Worm (Caenorhabditis elegans) whole organism, midembryonic: ENCODE measurements around the gene svh-1.

Experiments
- T22C8.4 ChIP-seq: fragments of 200-800 bp; sonication (Bioruptor generic); IDR thresholded peaks from 2 replicates; pipeline ENCODE4 v1.3.6; 2022; ENCODE audit warnings: missing genetic modification characterization, missing compliant biosample characterization
- cog-1 ChIP-seq: sonication (generic microtip); optimal IDR thresholded peaks from 2 replicates; lab custom pipeline; 2016; ENCODE audit warnings: missing genetic modification characterization, missing compliant biosample characterization
- flt-1 ChIP-seq: fragments of 200-800 bp; sonication (Bioruptor generic); IDR thresholded peaks from 2 replicates; pipeline ENCODE4 v1.3.6; 2022; ENCODE audit warnings: missing genetic modification characterization, missing compliant biosample characterization
- klf-2 ChIP-seq: fragments of 200-800 bp; sonication (Bioruptor generic); conservative IDR thresholded peaks from 2 replicates; pipeline ENCODE4 v1.3.6; 2022; ENCODE audit warnings: missing genetic modification reagents, missing genetic modification characterization, missing compliant biosample characterization
- med-1 ChIP-seq: sonication (generic microtip); optimal IDR thresholded peaks from 2 replicates; lab custom pipeline; 2017; ENCODE audit warnings: missing genetic modification characterization, mild to moderate bottlenecking, missing compliant biosample characterization, antibody characterized with exemption, missing genetic modification reagents; ENCODE audit not compliant: insufficient read depth
- ref-1 ChIP-seq: fragments of 200-800 bp; sonication (Bioruptor generic); conservative IDR thresholded peaks from 2 replicates; pipeline ENCODE4 v1.3.6; 2022; ENCODE audit warnings: missing genetic modification reagents, missing genetic modification characterization, missing compliant biosample characterization
- tab-1 ChIP-seq: fragments of 200-800 bp; sonication (Bioruptor generic); IDR thresholded peaks from 2 replicates; pipeline ENCODE4 v1.3.6; 2022; ENCODE audit warnings: missing genetic modification characterization, missing compliant biosample characterization
- ztf-23 ChIP-seq: fragments of 200-800 bp; sonication (Bioruptor generic); IDR thresholded peaks from 2 replicates; pipeline ENCODE4 v1.3.6; 2022; ENCODE audit warnings: missing genetic modification reagents, missing genetic modification characterization, missing compliant biosample characterization
- ztf-29 ChIP-seq: fragments of 200-800 bp; sonication (Bioruptor generic); IDR thresholded peaks from 2 replicates; pipeline ENCODE4 v1.3.6; 2022; ENCODE audit warnings: missing genetic modification reagents, missing genetic modification characterization, missing compliant biosample characterization

svh-1 gene

DNA sequence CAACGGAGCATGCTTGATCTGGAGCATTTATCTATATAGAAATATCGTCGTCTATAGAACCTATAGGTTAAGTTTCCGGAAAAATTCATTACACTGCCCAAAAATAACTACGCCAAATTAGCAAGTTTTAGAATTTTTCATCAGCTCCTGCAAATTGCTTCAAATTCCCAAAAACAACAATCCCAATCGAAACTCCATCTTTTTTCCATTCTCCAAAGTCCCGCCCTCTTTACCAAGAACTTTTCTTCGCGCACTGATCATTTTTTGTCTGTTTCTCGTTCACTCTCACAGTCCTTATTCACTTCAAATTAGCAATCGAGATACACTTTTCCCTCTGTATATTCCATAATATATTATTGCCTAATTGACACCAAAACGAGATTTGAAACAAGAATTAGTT is at the start of gene svh-1:
TSS of gene svh-1 (plus strand) at position 301 of the 400 bp plus-strand sequence.
- TF ChIP-seq tab-1 (GFP tag; lab: Robert Waterston, UW) = no peak

DNA sequence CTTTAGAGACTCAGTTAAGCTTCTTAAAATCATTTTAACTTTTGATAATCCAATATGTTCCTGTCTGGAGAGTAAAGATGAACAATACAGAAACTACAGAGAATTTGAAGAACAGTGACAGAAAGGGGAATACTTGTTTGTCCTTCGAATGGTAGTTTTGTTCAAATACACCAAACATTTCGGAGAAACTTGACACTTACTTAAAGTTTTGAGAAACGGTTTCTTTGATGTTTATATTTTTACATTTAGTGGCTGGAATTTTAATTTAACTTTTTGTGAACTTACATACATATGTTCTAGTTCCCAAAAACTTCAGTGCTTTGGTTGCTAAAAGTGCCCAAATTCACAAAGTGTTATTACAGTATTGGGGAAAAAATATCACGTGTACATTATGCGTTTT is 49.3 kb upstream of the svh-1 start, which contains the start of gene B0218.5:
TSS of gene B0218.5 (minus strand) at position 101 of the 400 bp plus-strand sequence.
- TF ChIP-seq cog-1 (no peak), ztf-29 (GFP tag; lab: Robert Waterston, UW) (no peak), flt-1 (GFP tag; lab: Robert Waterston, UW) (no peak), ztf-23 (GFP tag; lab: Robert Waterston, UW) (no peak), tab-1 (GFP tag; lab: Robert Waterston, UW) (no peak), ref-1 (no peak), med-1 (GFP tag; lab: Kevin White, UChicago) (no peak), T22C8.4 (GFP tag; lab: Robert Waterston, UW) (no peak), klf-2 (GFP tag; lab: Robert Waterston, UW) (no peak)

DNA sequence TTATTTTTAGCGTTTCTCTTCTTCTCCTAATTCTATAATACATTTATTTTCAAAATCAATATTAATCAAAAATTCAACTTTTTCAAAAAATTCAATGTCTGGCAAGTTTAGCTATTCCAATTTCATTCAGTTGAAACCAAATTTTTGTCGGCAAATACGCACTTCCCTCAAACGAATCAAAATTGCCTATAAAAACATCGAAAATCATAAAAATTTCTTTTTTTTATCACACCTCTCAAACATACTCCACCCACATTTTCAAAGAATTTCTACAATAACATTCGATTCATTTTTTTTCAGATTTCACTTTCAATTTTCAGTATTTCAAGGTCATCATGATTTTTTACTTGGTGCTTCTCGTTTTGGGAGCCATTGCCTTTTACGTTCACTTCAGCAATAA is 47.3 kb upstream of the svh-1 start, which contains the start of gene faah-1:
TSS of gene faah-1 (plus strand) at position 301 of the 400 bp plus-strand sequence.
- TF ChIP-seq klf-2 (GFP tag; lab: Robert Waterston, UW) (no peak), T22C8.4 (GFP tag; lab: Robert Waterston, UW) (no peak), ztf-23 (GFP tag; lab: Robert Waterston, UW) (no peak), tab-1 (GFP tag; lab: Robert Waterston, UW) (no peak), flt-1 (GFP tag; lab: Robert Waterston, UW) (no peak), ztf-29 (GFP tag; lab: Robert Waterston, UW) (no peak), ref-1 (no peak), med-1 (GFP tag; lab: Kevin White, UChicago) (no peak), cog-1 (no peak)

DNA sequence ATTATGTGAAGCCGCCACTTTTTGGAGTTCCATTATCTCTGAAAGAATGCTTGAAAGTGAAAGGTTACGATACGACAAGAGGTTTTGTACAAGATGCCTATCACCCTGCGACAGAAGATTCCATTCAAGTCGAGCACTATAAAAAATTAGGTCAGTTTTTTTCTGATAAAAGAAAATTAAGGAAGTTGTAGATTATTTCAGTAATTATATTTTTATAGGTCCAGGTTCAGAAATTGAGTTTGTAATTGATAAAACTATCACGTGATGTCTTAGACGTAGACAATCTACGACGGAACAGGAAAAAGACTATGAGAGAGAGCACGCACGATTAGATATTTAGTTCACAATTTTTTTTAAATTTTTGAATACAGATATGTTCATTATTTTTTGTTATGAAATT is 46.4 kb upstream of the svh-1 start:
- TF ChIP-seq tab-1 (GFP tag; lab: Robert Waterston, UW) (no peak), ref-1 (no peak), ztf-29 (GFP tag; lab: Robert Waterston, UW) (no peak), T22C8.4 (GFP tag; lab: Robert Waterston, UW) (no peak), klf-2 (GFP tag; lab: Robert Waterston, UW) (no peak), med-1 (GFP tag; lab: Kevin White, UChicago) (no peak), ztf-23 (GFP tag; lab: Robert Waterston, UW) (no peak), flt-1 (GFP tag; lab: Robert Waterston, UW) (no peak), cog-1 (no peak)

DNA sequence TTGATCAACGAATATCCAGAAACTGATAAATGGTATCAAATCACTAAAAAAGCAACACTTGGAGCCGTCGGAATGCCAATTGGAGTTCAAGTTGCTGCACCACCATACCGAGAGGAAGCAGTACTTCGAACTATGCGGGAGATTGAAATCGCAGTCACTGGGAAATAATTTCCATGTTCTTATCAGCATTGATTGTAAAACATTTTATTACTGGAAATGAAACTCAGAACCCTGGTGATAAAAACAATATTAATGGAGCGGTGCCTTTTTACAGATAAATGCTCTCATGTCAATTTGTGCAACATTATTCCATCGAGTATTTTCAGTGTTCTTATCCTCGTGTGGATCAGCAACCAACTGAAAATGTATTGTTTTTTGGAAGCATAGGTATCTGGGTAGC is 44.6 kb upstream of the svh-1 start:
- TF ChIP-seq tab-1 (GFP tag; lab: Robert Waterston, UW) (no peak), ztf-29 (GFP tag; lab: Robert Waterston, UW) (no peak), T22C8.4 (GFP tag; lab: Robert Waterston, UW) (no peak), ztf-23 (GFP tag; lab: Robert Waterston, UW) (no peak), klf-2 (GFP tag; lab: Robert Waterston, UW) (no peak), flt-1 (GFP tag; lab: Robert Waterston, UW) (no peak), ref-1 (no peak), med-1 (GFP tag; lab: Kevin White, UChicago) (no peak), cog-1 (no peak)

DNA sequence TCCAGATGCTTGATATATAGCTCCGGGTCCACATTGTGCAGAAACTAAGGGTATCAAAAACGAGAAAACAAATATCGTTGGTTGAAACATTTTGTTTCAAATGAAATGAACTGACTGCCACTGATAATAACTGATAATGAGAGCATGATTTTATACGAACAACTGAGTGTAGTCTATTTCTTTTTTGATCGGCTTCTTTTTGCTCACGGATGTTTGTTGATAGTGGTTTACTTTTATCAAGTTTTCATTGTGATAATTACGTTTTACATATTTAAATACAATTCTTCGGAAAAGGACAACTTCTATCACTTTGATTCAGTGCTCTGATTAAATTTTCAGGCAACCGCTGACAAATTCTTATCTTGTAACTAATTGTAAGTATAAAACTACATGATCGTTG is 42.7 kb upstream of the svh-1 start, which contains the start of gene clec-51:
TSS of gene clec-51 (minus strand) at position 114 of the 400 bp plus-strand sequence.
- TF ChIP-seq ztf-29 (GFP tag; lab: Robert Waterston, UW) = no peak
- no peak for TF ChIP-seq T22C8.4 (GFP tag; lab: Robert Waterston, UW)
- TF ChIP-seq klf-2 (GFP tag; lab: Robert Waterston, UW) = no peak
- TF ChIP-seq cog-1 = no peak
- no peak for TF ChIP-seq tab-1 (GFP tag; lab: Robert Waterston, UW)
- TF ChIP-seq ztf-23 (GFP tag; lab: Robert Waterston, UW) = no peak
- TF ChIP-seq ref-1 = no peak
- TF ChIP-seq flt-1 (GFP tag; lab: Robert Waterston, UW) = no peak
- no peak for TF ChIP-seq med-1 (GFP tag; lab: Kevin White, UChicago)

DNA sequence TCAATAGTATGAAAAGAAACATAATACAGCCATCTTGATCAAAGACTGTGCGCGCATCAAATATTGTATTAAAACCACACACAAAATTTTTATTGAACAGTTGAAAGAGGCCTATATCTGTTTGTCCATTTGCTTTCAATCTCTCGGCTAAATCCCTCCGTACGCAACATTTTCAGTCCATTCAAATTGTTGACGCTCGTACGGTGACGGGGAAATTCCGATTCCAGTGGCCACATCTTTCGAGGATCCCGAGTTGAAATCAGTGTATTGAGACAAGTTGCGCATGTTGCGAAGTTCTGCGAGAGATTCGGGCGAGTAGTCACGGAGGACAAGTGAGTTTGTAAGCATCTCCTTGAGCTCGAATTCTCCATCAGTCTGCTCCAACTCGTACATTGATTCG is 41.9 kb upstream of the svh-1 start:
- TF ChIP-seq ztf-29 (GFP tag; lab: Robert Waterston, UW) = no peak
- TF ChIP-seq klf-2 (GFP tag; lab: Robert Waterston, UW) = no peak
- TF ChIP-seq T22C8.4 (GFP tag; lab: Robert Waterston, UW) = no peak
- TF ChIP-seq flt-1 (GFP tag; lab: Robert Waterston, UW) = no peak
- TF ChIP-seq med-1 (GFP tag; lab: Kevin White, UChicago) = no peak

DNA sequence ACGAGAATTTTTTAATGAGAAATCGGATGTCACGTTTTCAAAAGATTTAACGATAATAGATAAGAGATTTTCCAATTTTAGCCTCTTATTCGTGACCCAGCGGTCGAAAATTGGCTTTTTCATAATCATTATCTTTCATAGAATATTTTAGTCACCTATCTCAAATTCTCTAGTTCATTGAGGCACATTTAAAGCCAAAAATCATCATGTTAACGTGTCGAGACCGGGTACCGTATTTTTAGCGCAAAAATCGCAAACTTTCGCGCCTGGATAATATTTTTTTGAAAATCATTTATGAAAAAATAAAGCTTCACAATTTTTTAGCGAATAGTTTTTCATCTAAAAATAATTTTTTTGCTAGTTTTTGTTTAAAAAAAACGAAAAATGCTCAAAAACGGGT is 40.5 kb upstream of the svh-1 start, which contains the start of gene B0218.7:
TSS of gene B0218.7 (minus strand) at position 101 of the 400 bp plus-strand sequence.
- TF ChIP-seq cog-1 = no peak
- no peak for TF ChIP-seq med-1 (GFP tag; lab: Kevin White, UChicago)
- no peak for TF ChIP-seq flt-1 (GFP tag; lab: Robert Waterston, UW)
- no peak for TF ChIP-seq ztf-29 (GFP tag; lab: Robert Waterston, UW)
- no peak for TF ChIP-seq klf-2 (GFP tag; lab: Robert Waterston, UW)
- no peak for TF ChIP-seq tab-1 (GFP tag; lab: Robert Waterston, UW)
- no peak for TF ChIP-seq ztf-23 (GFP tag; lab: Robert Waterston, UW)
- TF ChIP-seq T22C8.4 (GFP tag; lab: Robert Waterston, UW) = no peak
- TF ChIP-seq ref-1 = no peak

DNA sequence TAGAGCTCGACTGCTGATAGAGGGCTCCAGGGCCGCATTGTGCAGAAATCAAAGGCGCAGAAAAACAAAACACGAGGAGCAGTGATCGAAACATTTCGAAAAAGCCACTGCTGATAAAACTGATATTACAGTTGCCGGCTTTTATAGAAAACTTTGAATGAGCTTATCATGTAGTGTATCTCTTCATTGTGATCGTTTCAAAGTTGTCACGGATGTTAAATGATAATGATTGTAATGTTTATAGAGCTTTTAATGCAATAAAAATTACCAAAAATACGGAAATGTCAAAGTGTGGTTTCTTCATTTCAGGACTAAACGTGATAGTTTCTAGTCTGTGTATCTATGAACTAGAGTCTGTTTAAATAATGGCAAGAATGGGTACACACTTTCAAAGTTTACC is 37.8 kb upstream of the svh-1 start, which contains the start of gene clec-52:
TSS of gene clec-52 (minus strand) at position 101 of the 400 bp plus-strand sequence.
- TF ChIP-seq med-1 (GFP tag; lab: Kevin White, UChicago) (no peak), ztf-23 (GFP tag; lab: Robert Waterston, UW) (no peak), ref-1 (no peak), ztf-29 (GFP tag; lab: Robert Waterston, UW) (no peak), cog-1 (no peak), tab-1 (GFP tag; lab: Robert Waterston, UW) (no peak), T22C8.4 (GFP tag; lab: Robert Waterston, UW) (no peak), klf-2 (GFP tag; lab: Robert Waterston, UW) (no peak), flt-1 (GFP tag; lab: Robert Waterston, UW) (no peak)
